Fruit fly (Drosophila melanogaster) whole organism, embryonic: ENCODE measurements around the gene CG12024.

Experiments used
- Blimp-1 ChIP-seq: fragments of 200-800 bp; sonication (Bioruptor generic); optimal IDR thresholded peaks from 3 replicates; lab custom pipeline; 2018; ENCODE audit warnings: missing biosample characterization, missing genetic modification characterization, mild to moderate bottlenecking, moderate library complexity, missing genetic modification reagents
- CG30020 ChIP-seq: fragments of 200-800 bp; optimal IDR thresholded peaks from 2 replicates; lab custom pipeline; 2019; ENCODE audit warnings: missing biosample characterization, mild to moderate bottlenecking, missing genetic modification characterization, moderate library complexity
- CG42726 ChIP-seq: fragments of 200-800 bp; sonication (Bioruptor generic); IDR thresholded peaks from 2 replicates; pipeline ENCODE4 v1.3.6; 2022; ENCODE audit warnings: missing biosample characterization, missing genetic modification characterization; ENCODE audit not compliant: partially characterized antibody
- CG8089 ChIP-seq: fragments of 200-800 bp; sonication (Bioruptor generic); optimal IDR thresholded peaks from 3 replicates; lab custom pipeline; 2016; ENCODE audit warnings: missing biosample characterization, missing genetic modification characterization
- Dref ChIP-seq: fragments of 200-800 bp; sonication (Bioruptor generic); IDR thresholded peaks from 2 replicates; pipeline ENCODE4 v1.3.6; 2022; ENCODE audit warnings: missing biosample characterization, missing genetic modification characterization
- Optix ChIP-seq: fragments of 200-800 bp; sonication (Bioruptor generic); IDR thresholded peaks from 3 replicates; pipeline ENCODE4 v1.3.6; 2022; ENCODE audit warnings: missing biosample characterization, missing genetic modification characterization
- Sox102F ChIP-seq: fragments of 200-800 bp; sonication (Bioruptor generic); optimal IDR thresholded peaks from 2 replicates; lab custom pipeline; 2018; ENCODE audit warnings: missing biosample characterization, mild to moderate bottlenecking, missing genetic modification characterization, moderate library complexity
- fd64A ChIP-seq: fragments of 200-800 bp; sonication (Bioruptor generic); optimal IDR thresholded peaks from 3 replicates; lab custom pipeline; 2018; ENCODE audit warnings: missing biosample characterization, mild to moderate bottlenecking, missing genetic modification characterization
- fd96Cb ChIP-seq: fragments of 200-800 bp; sonication (Bioruptor generic); optimal IDR thresholded peaks from 2 replicates; lab custom pipeline; 2018; ENCODE audit warnings: missing biosample characterization, mild to moderate bottlenecking, missing genetic modification characterization, moderate library complexity
- h ChIP-seq: fragments of >200 bp; optimal IDR thresholded peaks from 2 replicates; lab custom pipeline; 2017
- her ChIP-seq: fragments of 200-800 bp; sonication (Bioruptor generic); optimal IDR thresholded peaks from 2 replicates; lab custom pipeline; 2016; ENCODE audit warnings: missing biosample characterization, missing genetic modification characterization
- ken ChIP-seq: fragments of 200-800 bp; sonication (Bioruptor generic); IDR thresholded peaks from 3 replicates; pipeline ENCODE4 v1.3.6; 2022; ENCODE audit warnings: missing biosample characterization, missing genetic modification characterization
- wor ChIP-seq: fragments of 200-800 bp; sonication (Bioruptor generic); IDR thresholded peaks from 2 replicates; pipeline ENCODE4 v1.3.6; 2022; ENCODE audit warnings: missing biosample characterization, missing genetic modification characterization

dm6 chr3L:1890941-1891340 is 34.0 kb downstream of the CG12024 start:
- TF ChIP-seq ken (GFP tag; lab: Robert Waterston, UW) (no peak), her (no peak), wor (GFP tag; lab: Robert Waterston, UW) (no peak), CG8089 (GFP tag; lab: Kevin White, UChicago) (no peak), CG42726 (GFP tag; lab: Robert Waterston, UW) (0 out of 2 replicates have a peak, but pooled peaks have one; percentile 30), Blimp-1 (no peak), CG30020 (no peak), h (no peak), Dref (GFP tag; lab: Robert Waterston, UW) (no peak), Sox102F (GFP tag; lab: Kevin White, UChicago) (no peak), Optix (GFP tag; lab: Robert Waterston, UW) (no peak), fd96Cb (tag; lab: Kevin White, UChicago) (no peak), fd64A (GFP tag; lab: Kevin White, UChicago) (no peak)
